Fruit fly (Drosophila melanogaster): Measurements from ENCODE around the gene nerfin-2.

DNA sequence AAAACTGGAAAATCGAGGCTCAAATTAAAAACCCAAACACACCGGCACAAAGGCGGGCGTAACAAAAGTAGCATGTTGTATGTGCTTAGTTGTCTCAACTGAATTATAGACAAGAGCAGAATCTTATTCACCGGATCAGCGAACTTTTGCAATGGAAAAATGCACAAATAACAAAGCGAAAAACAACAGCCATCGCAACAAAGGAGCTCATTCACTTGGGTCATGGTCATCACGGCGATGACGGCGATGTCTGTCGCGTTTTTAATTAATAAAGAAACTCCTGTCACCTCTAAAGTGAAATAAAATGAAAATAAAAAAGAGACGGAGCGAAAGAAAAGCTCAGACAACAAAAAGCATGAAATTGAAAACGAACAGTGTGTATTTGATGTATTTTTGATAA lies 31.7 kb upstream of the nerfin-2 start:
- TF ChIP-seq CG13204 (GFP tag; optimal IDR thresholded peaks at IDR 0.05) = no peak
- TF ChIP-seq CG8159 (tag; optimal IDR thresholded peaks at IDR 0.05) = no peak
- no peak for TF ChIP-seq D1 (tag; optimal IDR thresholded peaks at IDR 0.05)
- TF ChIP-seq CG10348 (GFP tag; IDR thresholded peaks at IDR 0.05) = no peak
- TF ChIP-seq CG4496 (GFP tag; IDR thresholded peaks at IDR 0.05) = no peak
- no peak for TF ChIP-seq CG32121 (GFP tag; IDR thresholded peaks at IDR 0.05)
- TF ChIP-seq CG17806 (tag; optimal IDR thresholded peaks at IDR 0.05) = no peak

Measured in whole organism, pupa.